Fruit fly (Drosophila melanogaster): ENCODE data around the gene pst.

Gene pst

DNA sequence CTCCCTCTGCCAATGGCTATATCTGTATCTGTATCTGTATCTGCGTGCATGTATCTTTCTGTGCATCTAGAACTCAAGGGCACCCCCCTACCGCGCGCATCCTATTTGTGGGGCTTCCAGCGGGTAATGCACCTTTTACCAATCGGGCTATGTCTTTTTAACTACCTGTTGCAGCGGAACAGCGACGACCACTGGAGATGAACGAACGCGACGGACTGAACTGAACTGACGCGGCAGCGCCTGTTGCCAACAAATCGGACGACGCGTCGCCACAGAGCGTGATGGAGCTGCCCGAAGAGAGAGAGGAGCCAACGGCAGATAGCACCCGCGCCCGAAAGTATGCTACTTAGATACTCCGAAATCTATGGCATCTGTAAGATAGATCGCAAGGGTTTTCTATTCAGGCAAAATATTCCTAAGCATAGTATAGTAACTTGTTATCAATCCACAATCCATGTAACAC lies 15.1 kb downstream of the pst start, which contains the start of gene Cln7 (continued):
- TF ChIP-seq Vsx1 (GFP tag; optimal IDR thresholded peaks at IDR 0.05) (no peak), CG17829 (tag; optimal IDR thresholded peaks at IDR 0.05) (peak; percentile 43), CG16813 (GFP tag; IDR thresholded peaks at IDR 0.05; ENCODE audit: partially characterized antibody) (no peak), Fer3 (tag; optimal IDR thresholded peaks at IDR 0.05) (no peak), nerfin-1 (tag; optimal IDR thresholded peaks at IDR 0.05) (peak; percentile 22), B-H1 (GFP tag; IDR thresholded peaks at IDR 0.05) (no peak), Ptx1 (GFP tag; IDR thresholded peaks at IDR 0.05) (no peak), CG3726 (GFP tag; IDR thresholded peaks at IDR 0.05) (no peak), Rx (GFP tag; IDR thresholded peaks at IDR 0.05) (no peak), CG31365 (tag; optimal IDR thresholded peaks at IDR 0.05) (peak; percentile 1), Sin3A (optimal IDR thresholded peaks at IDR 0.05) (no peak), CG10543 (GFP tag; optimal IDR thresholded peaks at IDR 0.05) (peak; percentile 56), CG8944 (GFP tag; optimal IDR thresholded peaks at IDR 0.05) (no peak), CG14710 (tag; optimal IDR thresholded peaks at IDR 0.05) (peak; percentile 20), Hr3 (GFP tag; optimal IDR thresholded peaks at IDR 0.05) (no peak), NK7.1 (GFP tag; optimal IDR thresholded peaks at IDR 0.05) (no peak), ase (GFP tag; IDR thresholded peaks at IDR 0.05) (no peak; the same call in 2 of the 3 replicates), Lhr (GFP tag; optimal IDR thresholded peaks at IDR 0.05) (no peak), BEAF-32 (GFP tag; optimal IDR thresholded peaks at IDR 0.05) (no peak), CG15269 (tag; optimal IDR thresholded peaks at IDR 0.05) (peak; percentile 26), Dll (GFP tag; IDR thresholded peaks at IDR 0.05; ENCODE audit: partially characterized antibody) (0 out of 4 replicates have a peak, but pooled peaks have one; percentile 24), pb (GFP tag; optimal IDR thresholded peaks at IDR 0.05) (no peak), CG13287 (GFP tag; IDR thresholded peaks at IDR 0.05; ENCODE audit: partially characterized antibody) (0 out of 2 replicates have a peak, but pooled peaks have one; percentile 42), oc (tag; optimal IDR thresholded peaks at IDR 0.05) (no peak), Dref (GFP tag; IDR thresholded peaks at IDR 0.05) (peak; percentile 19; the same call in 1 of the 2 replicates), CG6854 (GFP tag; optimal IDR thresholded peaks at IDR 0.05) (peak; percentile 57), mirr (GFP tag; optimal IDR thresholded peaks at IDR 0.05) (peak; percentile 67), rib (GFP tag; IDR thresholded peaks at IDR 0.05) (peak; percentile 43; the same call in 1 of the 2 replicates), CG12769 (tag; optimal IDR thresholded peaks at IDR 0.05) (no peak), gce (GFP tag; IDR thresholded peaks at IDR 0.05) (peak; percentile 66; the same call in 1 of the 3 replicates), CG34376 (GFP tag; optimal IDR thresholded peaks at IDR 0.05) (peak; percentile 69), Gug (GFP tag; IDR thresholded peaks at IDR 0.05) (no peak), psq (GFP tag; optimal IDR thresholded peaks at IDR 0.05) (no peak), NC2α (GFP tag; optimal IDR thresholded peaks at IDR 0.05) (no peak), CG10147 (GFP tag; optimal IDR thresholded peaks at IDR 0.05) (peak; percentile 42), Adf1 (GFP tag; IDR thresholded peaks at IDR 0.05) (peak; percentile 85), CG3838 (GFP tag; optimal IDR thresholded peaks at IDR 0.05) (no peak), chn (GFP tag; optimal IDR thresholded peaks at IDR 0.05) (peak; percentile 34), CG12071 (GFP tag; optimal IDR thresholded peaks at IDR 0.05) (peak; percentile 70), CG30431 (GFP tag; optimal IDR thresholded peaks at IDR 0.05) (no peak), ewg (GFP tag; optimal IDR thresholded peaks at IDR 0.05) (no peak), peb (GFP tag; IDR thresholded peaks at IDR 0.05) (no peak), Eip74EF (GFP tag; optimal IDR thresholded peaks at IDR 0.05) (peak in 1 of 2 experiments; percentile 29), NC2β (GFP tag; optimal IDR thresholded peaks at IDR 0.05) (no peak), crc (GFP tag; optimal IDR thresholded peaks at IDR 0.05) (no peak), jumu (GFP tag; optimal IDR thresholded peaks at IDR 0.05) (peak; percentile 14), fru (optimal IDR thresholded peaks at IDR 0.05) (no peak), CG2889 (GFP tag; IDR thresholded peaks at IDR 0.05) (no peak), Hr78 (GFP tag; optimal IDR thresholded peaks at IDR 0.05) (peak in 1 of 2 experiments; percentile 11), lmd (GFP tag; IDR thresholded peaks at IDR 0.05) (no peak), exex (tag; optimal IDR thresholded peaks at IDR 0.05) (peak; percentile 43)

Data from whole organism, embryonic.